Worm (Caenorhabditis elegans): ENCODE measurements around the gene W02A2.5.

The W02A2.5 gene

DNA sequence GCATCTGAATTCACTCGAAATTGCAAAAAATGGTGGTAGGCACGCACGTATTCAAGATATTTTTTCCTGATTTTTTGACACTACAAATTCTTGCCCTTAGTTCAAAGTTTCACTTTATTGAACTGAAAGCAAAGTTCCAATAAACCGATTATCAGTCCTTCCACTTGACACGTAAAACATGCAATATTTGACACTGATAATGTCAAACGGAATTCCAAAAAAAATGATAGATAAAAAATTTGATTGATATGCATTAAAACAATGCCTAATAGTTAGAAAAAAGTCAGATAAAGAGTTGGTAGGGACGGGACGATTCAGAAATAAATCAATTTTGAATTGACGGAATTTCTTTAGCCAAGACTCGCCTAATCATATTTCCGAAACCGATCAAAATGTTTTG is 15.6 kb upstream of the W02A2.5 start (continued):
- TF ChIP-seq tlp-1 (tag; optimal IDR thresholded peaks at IDR 0.05) (peak; percentile 75), zip-4 (GFP tag; optimal IDR thresholded peaks at IDR 0.05) (no peak)

DNA sequence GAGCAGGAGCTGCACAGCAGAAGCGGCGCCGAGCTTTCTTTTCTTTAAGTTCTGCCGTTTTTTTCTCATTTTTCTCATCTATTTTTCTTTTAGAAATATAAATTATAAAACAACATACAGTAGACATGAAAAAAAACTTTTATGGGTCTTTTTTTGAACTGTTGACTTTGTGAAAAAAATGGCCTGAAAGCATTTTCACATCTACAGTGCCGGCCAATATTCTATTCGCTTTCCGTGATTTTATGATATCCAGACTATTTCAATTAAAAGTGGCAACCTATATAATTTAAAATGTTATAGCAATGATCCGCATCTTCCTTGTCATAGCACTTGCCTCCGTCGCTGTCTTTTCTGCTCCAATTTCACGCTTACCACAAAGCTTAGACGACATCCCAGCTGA is 14.6 kb upstream of the W02A2.5 start, which contains the start of gene far-6:
Gene far-6, plus strand, starts transcription at position 301 of the 400 bp plus-strand sequence.
- TF ChIP-seq skn-1 (tag; optimal IDR thresholded peaks at IDR 0.05) (no peak), C04F5.9 (tag; optimal IDR thresholded peaks at IDR 0.05) (no peak), lir-3 (tag; optimal IDR thresholded peaks at IDR 0.05; ENCODE audit: poor library complexity) (no peak), zip-4 (GFP tag; optimal IDR thresholded peaks at IDR 0.05) (no peak), mep-1 (tag; optimal IDR thresholded peaks at IDR 0.05) (no peak)

DNA sequence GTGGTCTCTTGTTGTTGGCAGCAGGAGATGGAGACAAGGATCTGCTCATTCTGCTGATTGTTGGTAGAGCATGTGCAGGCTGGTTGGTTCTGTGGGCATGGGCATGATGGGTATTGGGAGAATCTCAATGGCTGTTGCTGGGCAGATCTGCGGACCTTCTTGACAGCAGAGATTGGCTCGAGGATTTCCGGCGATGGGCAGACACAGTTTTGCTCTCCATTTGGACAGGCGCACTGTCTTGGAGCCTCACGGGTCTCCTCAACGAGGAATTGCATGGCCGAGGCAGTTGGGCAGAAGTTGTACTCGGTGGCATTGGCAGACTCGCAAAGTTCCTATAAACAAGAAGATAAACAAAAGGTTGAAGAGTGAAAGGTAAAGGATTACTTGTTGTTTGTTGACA is 12.1 kb upstream of the W02A2.5 start:
- TF ChIP-seq efl-1 (optimal IDR thresholded peaks at IDR 0.05) (no peak), efl-1 (GFP tag; optimal IDR thresholded peaks at IDR 0.05 in 1 of 2) (peak in 1 of 2 experiments; percentile 53), Y116A8C.19 (tag; optimal IDR thresholded peaks at IDR 0.05; ENCODE audit: borderline replicate concordance) (no peak)

DNA sequence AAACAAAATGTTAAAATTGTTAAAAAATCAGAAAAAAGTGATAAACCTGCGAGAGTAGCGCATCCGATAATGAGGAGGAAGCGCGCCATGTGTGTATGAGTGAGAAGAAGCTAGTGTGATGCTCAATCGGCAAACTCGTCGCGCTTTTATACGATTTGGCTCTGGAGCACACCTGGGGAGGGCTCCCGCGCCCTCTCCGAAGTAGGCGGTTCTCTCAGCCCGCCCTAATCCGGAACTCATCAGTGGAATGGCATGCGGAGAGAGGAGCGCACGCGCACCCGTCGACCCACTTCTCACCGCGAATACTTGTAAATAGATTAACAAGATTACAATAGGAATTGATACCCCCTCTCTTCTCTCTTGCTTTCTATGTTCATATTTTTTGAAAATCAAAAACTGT is 11.4 kb upstream of the W02A2.5 start, which contains the start of gene pqn-74:
Gene pqn-74, minus strand, starts transcription at position 122 of the 400 bp plus-strand sequence.
- no peak for TF ChIP-seq sox-4 (tag; optimal IDR thresholded peaks at IDR 0.05)
- no peak for TF ChIP-seq nhr-90 (tag; optimal IDR thresholded peaks at IDR 0.05; ENCODE audit: poor library complexity)
- TF ChIP-seq egl-27 (tag; optimal IDR thresholded peaks at IDR 0.05), result no peak
- no peak for TF ChIP-seq xbp-1 (tag; optimal IDR thresholded peaks at IDR 0.05)
- no peak for TF ChIP-seq lin-15B (tag; optimal IDR thresholded peaks at IDR 0.05)
- TF ChIP-seq zag-1 (tag; optimal IDR thresholded peaks at IDR 0.05), result no peak
- TF ChIP-seq nhr-28 (tag; optimal IDR thresholded peaks at IDR 0.05), result no peak
- no peak for TF ChIP-seq Y116A8C.19 (tag; optimal IDR thresholded peaks at IDR 0.05; ENCODE audit: borderline replicate concordance)

DNA sequence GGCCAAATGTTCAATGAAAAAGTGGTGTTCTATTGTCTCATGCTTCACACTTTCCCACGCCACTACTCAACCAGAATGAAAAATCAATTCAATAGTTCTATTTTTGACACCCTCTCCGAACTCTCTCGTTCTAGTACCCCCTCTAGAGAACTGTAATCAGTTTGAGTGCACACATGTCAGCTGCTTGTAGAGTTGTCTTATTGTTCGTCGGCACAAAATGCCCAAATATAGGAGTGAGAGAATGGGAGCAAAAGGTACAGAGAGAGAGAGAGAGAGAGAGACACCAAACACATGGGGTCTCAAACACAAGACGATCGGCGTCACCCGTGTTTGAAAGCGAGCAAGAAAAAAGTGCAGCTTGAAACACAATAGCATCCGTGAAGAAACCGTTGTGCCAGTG is 8.4 kb upstream of the W02A2.5 start:
- TF ChIP-seq nhr-237 (tag; optimal IDR thresholded peaks at IDR 0.05) (no peak), lin-35 (GFP tag; optimal IDR thresholded peaks at IDR 0.05) (peak in 1 of 2 experiments; percentile 29)

DNA sequence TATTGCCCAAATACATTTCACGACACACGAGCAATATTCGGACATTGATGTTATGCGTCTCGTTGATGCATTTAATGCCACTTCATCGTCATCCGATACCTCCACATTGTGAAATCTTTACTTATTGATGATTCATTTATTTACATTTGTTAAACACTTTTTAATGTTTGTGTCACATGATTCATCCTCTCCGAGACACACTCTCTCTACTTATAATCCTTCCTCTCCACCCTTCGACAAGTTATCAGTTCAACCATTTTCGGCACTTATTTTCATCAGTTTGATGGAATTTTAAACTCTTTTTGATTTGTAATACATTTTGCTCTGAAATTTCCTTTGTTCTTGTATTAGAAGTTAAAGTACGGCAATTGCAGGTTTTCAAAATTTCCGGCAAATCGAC is 3.4 kb downstream of the W02A2.5 start:
- peak; percentile 75 for TF ChIP-seq jun-1 (tag; optimal IDR thresholded peaks at IDR 0.05)
- peak; percentile 30 for TF ChIP-seq nhr-20 (tag; optimal IDR thresholded peaks at IDR 0.05)
- peak; percentile 62 for TF ChIP-seq elt-2 (tag; optimal IDR thresholded peaks at IDR 0.05)
- TF ChIP-seq lin-35 (GFP tag; optimal IDR thresholded peaks at IDR 0.05), result peak in 1 of 2 experiments; percentile 53
- TF ChIP-seq nhr-237 (tag; optimal IDR thresholded peaks at IDR 0.05), result no peak

DNA sequence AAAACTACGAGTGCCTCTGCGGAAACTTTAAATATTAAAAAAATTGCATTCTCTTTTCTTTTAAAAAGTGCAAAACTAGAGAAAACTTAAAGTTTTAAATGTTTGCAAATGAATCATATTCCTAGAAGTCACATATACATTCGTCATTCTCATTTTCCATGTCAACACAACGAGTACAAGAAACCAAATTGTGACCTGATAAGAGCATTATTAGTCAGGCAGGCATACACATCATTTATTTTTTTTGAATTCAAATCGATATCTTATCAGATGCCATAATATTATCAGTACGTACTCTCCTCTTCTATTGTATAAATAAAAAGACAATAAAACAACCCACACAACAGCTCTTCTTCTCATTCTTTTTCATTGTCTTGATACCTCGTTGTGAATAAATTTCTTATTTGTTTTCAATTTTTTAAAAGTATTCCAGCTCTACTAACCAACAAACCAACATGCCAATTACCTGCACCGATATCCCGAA is 4.6 kb downstream of the W02A2.5 start, which contains the start of gene W02A2.9:
Gene W02A2.9, plus strand, starts transcription at position 434 of the 484 bp plus-strand sequence.
- TF ChIP-seq mep-1 (tag; optimal IDR thresholded peaks at IDR 0.05), result no peak
- TF ChIP-seq efl-3 (GFP tag; optimal IDR thresholded peaks at IDR 0.05), result no peak
- no peak for TF ChIP-seq ztf-4 (tag; optimal IDR thresholded peaks at IDR 0.05)
- TF ChIP-seq sup-37 (GFP tag; optimal IDR thresholded peaks at IDR 0.05), result no peak
- no peak for TF ChIP-seq unc-62 (GFP tag; optimal IDR thresholded peaks at IDR 0.05)
- no peak for TF ChIP-seq hlh-4 (tag; optimal IDR thresholded peaks at IDR 0.05)
- TF ChIP-seq grh-1 (GFP tag; IDR thresholded peaks at IDR 0.05), result no peak
- no peak for TF ChIP-seq mef-2 (tag; optimal IDR thresholded peaks at IDR 0.05)
- TF ChIP-seq lin-13 (GFP tag; optimal IDR thresholded peaks at IDR 0.05), result no peak
- TF ChIP-seq nhr-77 (tag; optimal IDR thresholded peaks at IDR 0.05), result no peak
- no peak for TF ChIP-seq mab-9 (GFP tag; IDR thresholded peaks at IDR 0.05)
- TF ChIP-seq ces-1 (GFP tag; optimal IDR thresholded peaks at IDR 0.05), result no peak
- TF ChIP-seq nhr-47 (tag; optimal IDR thresholded peaks at IDR 0.05), result no peak
- TF ChIP-seq rnt-1 (tag; optimal IDR thresholded peaks at IDR 0.05), result no peak
- TF ChIP-seq sptf-1 (tag; optimal IDR thresholded peaks at IDR 0.05), result no peak
- no peak for TF ChIP-seq alr-1 (tag; optimal IDR thresholded peaks at IDR 0.05; ENCODE audit: borderline replicate concordance)
- TF ChIP-seq hlh-17 (GFP tag; optimal IDR thresholded peaks at IDR 0.05; ENCODE audit: borderline replicate concordance), result no peak
- no peak for TF ChIP-seq aha-1 (tag; optimal IDR thresholded peaks at IDR 0.05)
- no peak for TF ChIP-seq hpl-2 (GFP tag; optimal IDR thresholded peaks at IDR 0.05)
- peak in 1 of 2 experiments; percentile 22 for TF ChIP-seq lin-35 (GFP tag; optimal IDR thresholded peaks at IDR 0.05)
- no peak for TF ChIP-seq nhr-85 (tag)
- peak; percentile 6 for TF ChIP-seq nhr-90 (tag; optimal IDR thresholded peaks at IDR 0.05; ENCODE audit: poor library complexity)
- no peak for TF ChIP-seq unc-86 (tag; optimal IDR thresholded peaks at IDR 0.05)
